Worm (Caenorhabditis elegans): ENCODE data around the gene dsl-7.

dsl-7 gene

ce11 chrV:13000068-13000467 lies 7.1 kb downstream of the dsl-7 start:
- TF ChIP-seq mdl-1 (tag; optimal IDR thresholded peaks at IDR 0.05) (no peak), elt-2 (tag; optimal IDR thresholded peaks at IDR 0.05) (no peak), R02D3.7 (tag; optimal IDR thresholded peaks at IDR 0.05) (no peak), ceh-28 (tag; optimal IDR thresholded peaks at IDR 0.05) (no peak), nhr-12 (tag; optimal IDR thresholded peaks at IDR 0.05) (no peak), nhr-43 (tag; optimal IDR thresholded peaks at IDR 0.05; ENCODE audit: poor library complexity, severe bottlenecking) (no peak), pqm-1 (tag; optimal IDR thresholded peaks at IDR 0.05) (no peak), hmg-11 (tag; optimal IDR thresholded peaks at IDR 0.05) (no peak)

- TF ChIP-seq elt-2 (tag; optimal IDR thresholded peaks at IDR 0.05): peak; percentile 61
- TF ChIP-seq nhr-67 (tag; optimal IDR thresholded peaks at IDR 0.05): no peak
- TF ChIP-seq egl-5 (tag; optimal IDR thresholded peaks at IDR 0.05): no peak
- TF ChIP-seq nhr-11 (tag; optimal IDR thresholded peaks at IDR 0.05): no peak
- no peak for TF ChIP-seq egl-27 (tag; optimal IDR thresholded peaks at IDR 0.05)
- no peak for TF ChIP-seq fkh-10 (GFP tag; optimal IDR thresholded peaks at IDR 0.05)
- no peak for TF ChIP-seq eor-1 (tag; optimal IDR thresholded peaks at IDR 0.05)
- TF ChIP-seq pqm-1 (tag; optimal IDR thresholded peaks at IDR 0.05): peak; percentile 27
- TF ChIP-seq nhr-23 (tag; optimal IDR thresholded peaks at IDR 0.05): no peak
- no peak for TF ChIP-seq lin-15B (tag; optimal IDR thresholded peaks at IDR 0.05)
- TF ChIP-seq mdl-1 (tag; optimal IDR thresholded peaks at IDR 0.05): no peak
- TF ChIP-seq lin-39 (tag; optimal IDR thresholded peaks at IDR 0.05): no peak
- peak; percentile 12 for TF ChIP-seq pha-4 (tag; optimal IDR thresholded peaks at IDR 0.05)
- no peak for TF ChIP-seq nhr-43 (tag; optimal IDR thresholded peaks at IDR 0.05; ENCODE audit: poor library complexity, severe bottlenecking)
Observed at ce11 chrV:13002070-13002469, 9.1 kb downstream of the dsl-7 start, which contains the start of gene inft-2. inft-2 (plus strand) TSS chrV:13002317.

ce11 chrV:13003378-13003777 lies 10.4 kb downstream of the dsl-7 start:
- peak; percentile 75 for TF ChIP-seq nhr-25 (tag; optimal IDR thresholded peaks at IDR 0.05)
- TF ChIP-seq nhr-43 (tag; optimal IDR thresholded peaks at IDR 0.05; ENCODE audit: poor library complexity, severe bottlenecking): peak; percentile 89
- peak; percentile 66 for TF ChIP-seq pha-4 (tag; optimal IDR thresholded peaks at IDR 0.05)
- TF ChIP-seq lin-15B (tag; optimal IDR thresholded peaks at IDR 0.05): peak; percentile 26
- peak; percentile 36 for TF ChIP-seq snpc-4 (tag; optimal IDR thresholded peaks at IDR 0.05)
- TF ChIP-seq ztf-4 (tag; optimal IDR thresholded peaks at IDR 0.05): peak; percentile 2
- peak; percentile 11 for TF ChIP-seq skn-1 (tag; optimal IDR thresholded peaks at IDR 0.05)
- TF ChIP-seq unc-39 (tag; optimal IDR thresholded peaks at IDR 0.05): no peak
- peak; percentile 52 for TF ChIP-seq lsy-12 (tag; optimal IDR thresholded peaks at IDR 0.05)
- peak; percentile 34 for TF ChIP-seq jun-1 (tag; optimal IDR thresholded peaks at IDR 0.05)
- no peak for TF ChIP-seq unc-62 (GFP tag; optimal IDR thresholded peaks at IDR 0.05)
- no peak for TF ChIP-seq ZK546.5 (tag; optimal IDR thresholded peaks at IDR 0.05)
- TF ChIP-seq nhr-23 (tag; optimal IDR thresholded peaks at IDR 0.05): peak; percentile 41
- TF ChIP-seq pqm-1 (tag; optimal IDR thresholded peaks at IDR 0.05): peak; percentile 9
- TF ChIP-seq mml-1 (tag; optimal IDR thresholded peaks at IDR 0.05): no peak
- peak; percentile 61 for TF ChIP-seq elt-2 (tag; optimal IDR thresholded peaks at IDR 0.05)
- TF ChIP-seq lin-39 (tag; optimal IDR thresholded peaks at IDR 0.05): peak; percentile 85
- peak; percentile 43 for TF ChIP-seq tbx-2 (tag; optimal IDR thresholded peaks at IDR 0.05)
- peak; percentile 88 for TF ChIP-seq hmg-11 (tag; optimal IDR thresholded peaks at IDR 0.05)

- TF ChIP-seq R02D3.7 (tag; optimal IDR thresholded peaks at IDR 0.05) (no peak), nhr-67 (tag; optimal IDR thresholded peaks at IDR 0.05) (no peak), elt-1 (tag; optimal IDR thresholded peaks at IDR 0.05) (no peak), ztf-4 (tag; optimal IDR thresholded peaks at IDR 0.05) (no peak), ceh-28 (tag; optimal IDR thresholded peaks at IDR 0.05) (no peak), tbx-2 (tag; optimal IDR thresholded peaks at IDR 0.05) (no peak), skn-1 (tag; optimal IDR thresholded peaks at IDR 0.05) (no peak)
Observed at ce11 chrV:13004374-13004773, 11.4 kb downstream of the dsl-7 start.

- TF ChIP-seq ceh-16 (tag; optimal IDR thresholded peaks at IDR 0.05): no peak
- TF ChIP-seq fos-1 (tag; optimal IDR thresholded peaks at IDR 0.05): no peak
- TF ChIP-seq skn-1 (tag; optimal IDR thresholded peaks at IDR 0.05): no peak
- no peak for TF ChIP-seq nhr-76 (tag; optimal IDR thresholded peaks at IDR 0.05)
- no peak for TF ChIP-seq daf-12 (tag; optimal IDR thresholded peaks at IDR 0.05)
- TF ChIP-seq nhr-43 (tag; optimal IDR thresholded peaks at IDR 0.05; ENCODE audit: poor library complexity, severe bottlenecking): no peak
- TF ChIP-seq unc-39 (tag; optimal IDR thresholded peaks at IDR 0.05): no peak
- TF ChIP-seq nhr-23 (tag; optimal IDR thresholded peaks at IDR 0.05): no peak
- TF ChIP-seq zag-1 (tag; optimal IDR thresholded peaks at IDR 0.05): no peak
- TF ChIP-seq sea-2 (GFP tag; optimal IDR thresholded peaks at IDR 0.05): no peak
Observed at ce11 chrV:13006754-13007153, 13.8 kb downstream of the dsl-7 start.
